Fruit fly (Drosophila melanogaster): ENCODE results near the gene dop.

The dop gene

dm6 chr3L:15595980-15596379 is 30.2 kb downstream of the dop start:
- TF ChIP-seq CG8301 (tag; optimal IDR thresholded peaks at IDR 0.05): no peak
- peak; percentile 64 for TF ChIP-seq CG17806 (tag; optimal IDR thresholded peaks at IDR 0.05)
- peak; percentile 32 for TF ChIP-seq CG9948 (tag; optimal IDR thresholded peaks at IDR 0.05)
- no peak for TF ChIP-seq rn (GFP tag; IDR thresholded peaks at IDR 0.05)
- TF ChIP-seq CG8159 (tag; optimal IDR thresholded peaks at IDR 0.05): peak; percentile 57
- peak; percentile 25 for TF ChIP-seq CG34367 (tag; optimal IDR thresholded peaks at IDR 0.05)
- peak; percentile 30; the same call in 2 of the 3 replicates for TF ChIP-seq CG4496 (GFP tag; IDR thresholded peaks at IDR 0.05)
- no peak for TF ChIP-seq CG12605 (GFP tag; IDR thresholded peaks at IDR 0.05)
- TF ChIP-seq EcR (GFP tag; optimal IDR thresholded peaks at IDR 0.05): no peak
- peak; percentile 22 for TF ChIP-seq CG14655 (GFP tag; optimal IDR thresholded peaks at IDR 0.05)
- TF ChIP-seq Pif1A (GFP tag; optimal IDR thresholded peaks at IDR 0.05): peak; percentile 51
- TF ChIP-seq Pif1B (GFP tag; optimal IDR thresholded peaks at IDR 0.05): peak; percentile 26
- no peak for TF ChIP-seq Snoo (tag; optimal IDR thresholded peaks at IDR 0.05)
- TF ChIP-seq CG13204 (GFP tag; optimal IDR thresholded peaks at IDR 0.05): no peak
- TF ChIP-seq fd96Ca (GFP tag; IDR thresholded peaks at IDR 0.05): no peak
- TF ChIP-seq gl (tag; optimal IDR thresholded peaks at IDR 0.05): no peak
- peak; percentile 38 for TF ChIP-seq CG15710 (tag; optimal IDR thresholded peaks at IDR 0.05)
- no peak for TF ChIP-seq CG10348 (GFP tag; IDR thresholded peaks at IDR 0.05)
- TF ChIP-seq D1 (tag; optimal IDR thresholded peaks at IDR 0.05): no peak
- 0 out of 2 replicates have a peak, but pooled peaks have one; percentile 13 for TF ChIP-seq Ets98B (GFP tag; IDR thresholded peaks at IDR 0.05)
- no peak for TF ChIP-seq CG32121 (GFP tag; IDR thresholded peaks at IDR 0.05)

dm6 chr3L:15597037-15597785 is 31.4 kb downstream of the dop start:
- TF ChIP-seq rn (GFP tag; IDR thresholded peaks at IDR 0.05) (no peak), CG15710 (tag; optimal IDR thresholded peaks at IDR 0.05) (no peak), EcR (GFP tag; optimal IDR thresholded peaks at IDR 0.05) (peak; percentile 40), Pif1A (GFP tag; optimal IDR thresholded peaks at IDR 0.05) (no peak), gl (tag; optimal IDR thresholded peaks at IDR 0.05) (peak; percentile 14), CG10348 (GFP tag; IDR thresholded peaks at IDR 0.05) (no peak), CG17806 (tag; optimal IDR thresholded peaks at IDR 0.05) (no peak)

- peak; percentile 7 for TF ChIP-seq EcR (GFP tag; optimal IDR thresholded peaks at IDR 0.05)
- no peak for TF ChIP-seq CG14655 (GFP tag; optimal IDR thresholded peaks at IDR 0.05)
Measured at dm6 chr3L:15597945-15598344, 32.1 kb downstream of the dop start.

dm6 chr3L:15599190-15599589 is 33.4 kb downstream of the dop start:
- no peak for TF ChIP-seq CG15710 (tag; optimal IDR thresholded peaks at IDR 0.05)
- no peak for TF ChIP-seq rn (GFP tag; IDR thresholded peaks at IDR 0.05)
- no peak for TF ChIP-seq CG8301 (tag; optimal IDR thresholded peaks at IDR 0.05)
- no peak for TF ChIP-seq CG14655 (GFP tag; optimal IDR thresholded peaks at IDR 0.05)
- TF ChIP-seq CG17806 (tag; optimal IDR thresholded peaks at IDR 0.05): no peak
- TF ChIP-seq gl (tag; optimal IDR thresholded peaks at IDR 0.05): no peak
- no peak for TF ChIP-seq fd96Ca (GFP tag; IDR thresholded peaks at IDR 0.05)
- no peak for TF ChIP-seq Ets98B (GFP tag; IDR thresholded peaks at IDR 0.05)
- TF ChIP-seq Snoo (tag; optimal IDR thresholded peaks at IDR 0.05): no peak
- TF ChIP-seq CG9948 (tag; optimal IDR thresholded peaks at IDR 0.05): no peak
- no peak for TF ChIP-seq CG13204 (GFP tag; optimal IDR thresholded peaks at IDR 0.05)
- no peak for TF ChIP-seq CG10348 (GFP tag; IDR thresholded peaks at IDR 0.05)
- no peak for TF ChIP-seq CG34367 (tag; optimal IDR thresholded peaks at IDR 0.05)
- TF ChIP-seq Pif1A (GFP tag; optimal IDR thresholded peaks at IDR 0.05): no peak
- TF ChIP-seq Pif1B (GFP tag; optimal IDR thresholded peaks at IDR 0.05): no peak
- no peak for TF ChIP-seq D1 (tag; optimal IDR thresholded peaks at IDR 0.05)
- no peak for TF ChIP-seq EcR (GFP tag; optimal IDR thresholded peaks at IDR 0.05)
- no peak for TF ChIP-seq CG32121 (GFP tag; IDR thresholded peaks at IDR 0.05)
- TF ChIP-seq CG8159 (tag; optimal IDR thresholded peaks at IDR 0.05): no peak

- TF ChIP-seq EcR (GFP tag; optimal IDR thresholded peaks at IDR 0.05) (no peak), rn (GFP tag; IDR thresholded peaks at IDR 0.05) (no peak), fd96Ca (GFP tag; IDR thresholded peaks at IDR 0.05) (no peak), CG32121 (GFP tag; IDR thresholded peaks at IDR 0.05) (no peak), CG8301 (tag; optimal IDR thresholded peaks at IDR 0.05) (no peak), D1 (tag; optimal IDR thresholded peaks at IDR 0.05) (no peak)
Measured at dm6 chr3L:15600051-15600450, 34.2 kb downstream of the dop start.

- no peak for TF ChIP-seq CG12605 (GFP tag; IDR thresholded peaks at IDR 0.05)
- TF ChIP-seq EcR (GFP tag; optimal IDR thresholded peaks at IDR 0.05): no peak
- no peak for TF ChIP-seq CG8159 (tag; optimal IDR thresholded peaks at IDR 0.05)
- TF ChIP-seq Ets98B (GFP tag; IDR thresholded peaks at IDR 0.05): no peak
- no peak for TF ChIP-seq CG10348 (GFP tag; IDR thresholded peaks at IDR 0.05)
- no peak for TF ChIP-seq Snoo (tag; optimal IDR thresholded peaks at IDR 0.05)
- no peak for TF ChIP-seq fd96Ca (GFP tag; IDR thresholded peaks at IDR 0.05)
- TF ChIP-seq CG9948 (tag; optimal IDR thresholded peaks at IDR 0.05): no peak
- TF ChIP-seq CG13204 (GFP tag; optimal IDR thresholded peaks at IDR 0.05): no peak
- TF ChIP-seq CG15710 (tag; optimal IDR thresholded peaks at IDR 0.05): no peak
- no peak for TF ChIP-seq CG17806 (tag; optimal IDR thresholded peaks at IDR 0.05)
- TF ChIP-seq D1 (tag; optimal IDR thresholded peaks at IDR 0.05): no peak
- TF ChIP-seq CG14655 (GFP tag; optimal IDR thresholded peaks at IDR 0.05): no peak
Measured at dm6 chr3L:15604979-15605378, 39.2 kb downstream of the dop start.

All from whole organism, pupa.